Worm (Caenorhabditis elegans) whole organism, young adult: ENCODE results near the gene nep-10.

ENCODE experiments used
- F22D6.2 ChIP-seq: sonication (generic microtip); optimal IDR thresholded peaks from 2 replicates; lab custom pipeline; 2016; ENCODE audit warnings: mild to moderate bottlenecking, missing genetic modification characterization, missing compliant biosample characterization
- F33H1.4 ChIP-seq: fragments of 200-800 bp; sonication (Bioruptor generic); IDR thresholded peaks from 2 replicates; pipeline ENCODE4 v1.3.6; 2022; ENCODE audit warnings: missing genetic modification reagents, missing genetic modification characterization, missing compliant biosample characterization
- F39B2.1 ChIP-seq: fragments of 200-800 bp; sonication (Bioruptor generic); IDR thresholded peaks from 2 replicates; pipeline ENCODE4 v1.3.6; 2022; ENCODE audit warnings: missing genetic modification reagents, missing genetic modification characterization, missing compliant biosample characterization
- F55B11.4 ChIP-seq: sonication (generic microtip); optimal IDR thresholded peaks from 2 replicates; lab custom pipeline; 2016; ENCODE audit warnings: missing compliant biosample characterization, missing genetic modification characterization, borderline replicate concordance; ENCODE audit not compliant: insufficient read depth
- F57C9.4 ChIP-seq: sonication (generic microtip); optimal IDR thresholded peaks from 2 replicates; lab custom pipeline; 2017; ENCODE audit warnings: mild to moderate bottlenecking, missing genetic modification characterization, missing compliant biosample characterization
- T07F8.4 ChIP-seq: sonication (generic microtip); optimal IDR thresholded peaks from 2 replicates; lab custom pipeline; 2016; ENCODE audit warnings: mild to moderate bottlenecking, missing genetic modification characterization, moderate library complexity, missing compliant biosample characterization
- aptf-2 ChIP-seq: fragments of 200-800 bp; sonication (Bioruptor generic); conservative IDR thresholded peaks from 2 replicates; pipeline ENCODE4 v1.3.6; 2022; ENCODE audit warnings: missing genetic modification reagents, missing genetic modification characterization, missing compliant biosample characterization
- bed-2 ChIP-seq: fragments of 200-800 bp; sonication (Bioruptor generic); IDR thresholded peaks from 2 replicates; pipeline ENCODE4 v1.3.6; 2022; ENCODE audit warnings: missing genetic modification reagents, missing genetic modification characterization, missing compliant biosample characterization
- cebp-2 ChIP-seq: fragments of 200-800 bp; sonication (Bioruptor generic); IDR thresholded peaks from 2 replicates; pipeline ENCODE4 v1.3.6; 2022; ENCODE audit warnings: missing genetic modification characterization, missing compliant biosample characterization
- dox-1 ChIP-seq: fragments of 200-800 bp; sonication (Bioruptor generic); IDR thresholded peaks from 2 replicates; pipeline ENCODE4 v1.3.6; 2022; ENCODE audit warnings: missing genetic modification reagents, missing genetic modification characterization, missing compliant biosample characterization
- dpff-1 ChIP-seq: sonication (generic microtip); optimal IDR thresholded peaks from 2 replicates; lab custom pipeline; 2017; ENCODE audit warnings: mild to moderate bottlenecking, missing genetic modification characterization, missing compliant biosample characterization
- dpl-1 ChIP-seq: fragments of 150-350 bp; optimal IDR thresholded peaks from 2 replicates; lab custom pipeline; 2014; ENCODE audit warnings: missing biosample characterization, missing genetic modification reagents, missing genetic modification characterization
- egl-18 ChIP-seq: fragments of 200-800 bp; sonication (Bioruptor generic); IDR thresholded peaks from 2 replicates; pipeline ENCODE4 v1.3.6; 2022; ENCODE audit warnings: missing genetic modification reagents, missing genetic modification characterization, missing compliant biosample characterization
- fkh-3 ChIP-seq: sonication (generic microtip); optimal IDR thresholded peaks from 2 replicates; lab custom pipeline; 2016; ENCODE audit warnings: mild to moderate bottlenecking, missing genetic modification characterization, missing compliant biosample characterization
- hmg-1.2 ChIP-seq: fragments of 200-800 bp; sonication (Bioruptor generic); IDR thresholded peaks from 2 replicates; pipeline ENCODE4 v1.3.6; 2022; ENCODE audit warnings: missing genetic modification reagents, missing genetic modification characterization, missing compliant biosample characterization
- hmg-20 ChIP-seq: fragments of 200-800 bp; sonication (Bioruptor generic); IDR thresholded peaks from 2 replicates; pipeline ENCODE4 v1.3.6; 2022; ENCODE audit warnings: missing genetic modification reagents, missing genetic modification characterization, missing compliant biosample characterization
- lin-35 ChIP-seq, 3 experiments: fragments of 150-350 bp in 2 of 3; sonication (generic microtip) in 1 of 3; optimal IDR thresholded peaks; 2 replicates each; lab custom pipeline; 2014 to 2018; ENCODE audit warnings: missing biosample characterization in 3 of 3, missing genetic modification characterization in 3 of 3, missing genetic modification reagents in 3 of 3
- lin-54 ChIP-seq: fragments of 200-800 bp; sonication (Bioruptor generic); optimal IDR thresholded peaks from 2 replicates; lab custom pipeline; 2018; ENCODE audit warnings: mild to moderate bottlenecking, missing genetic modification characterization, missing compliant biosample characterization
- madf-10 ChIP-seq: sonication (generic microtip); optimal IDR thresholded peaks from 2 replicates; lab custom pipeline; 2016; ENCODE audit warnings: mild to moderate bottlenecking, missing genetic modification characterization, missing compliant biosample characterization
- madf-3 ChIP-seq: fragments of 200-800 bp; sonication (Bioruptor generic); IDR thresholded peaks from 2 replicates; pipeline ENCODE4 v1.3.6; 2022; ENCODE audit warnings: missing genetic modification reagents, missing genetic modification characterization, missing compliant biosample characterization
- mes-4 ChIP-seq: sonication (generic microtip); optimal IDR thresholded peaks from 2 replicates; lab custom pipeline; 2016; ENCODE audit warnings: missing genotype, missing genetic modification characterization, missing compliant biosample characterization
- nhr-27 ChIP-seq: fragments of 200-800 bp; sonication (Bioruptor generic); optimal IDR thresholded peaks from 2 replicates; lab custom pipeline; 2018; ENCODE audit warnings: mild to moderate bottlenecking, missing genetic modification characterization, moderate library complexity, missing compliant biosample characterization
- repo-1 ChIP-seq: sonication (generic microtip); optimal IDR thresholded peaks from 2 replicates; lab custom pipeline; 2017; ENCODE audit warnings: mild to moderate bottlenecking, missing genetic modification characterization, missing compliant biosample characterization
- sdz-38 ChIP-seq: sonication (generic microtip); optimal IDR thresholded peaks from 2 replicates; lab custom pipeline; 2016; ENCODE audit warnings: missing genotype, missing genetic modification characterization, missing compliant biosample characterization
- snpc-1.1 ChIP-seq: sonication (generic microtip); optimal IDR thresholded peaks from 2 replicates; lab custom pipeline; 2017; ENCODE audit warnings: missing genetic modification characterization, mild to moderate bottlenecking, missing compliant biosample characterization, antibody characterized with exemption, moderate library complexity, missing genotype, missing genetic modification reagents; ENCODE audit not compliant: insufficient read depth
- tbx-9 ChIP-seq: sonication (generic microtip); optimal IDR thresholded peaks from 2 replicates; lab custom pipeline; 2016; ENCODE audit warnings: borderline replicate concordance, missing genetic modification characterization, inconsistent platforms, missing compliant biosample characterization
- unc-62 ChIP-seq: fragments of 150-350 bp; optimal IDR thresholded peaks from 2 replicates; lab custom pipeline; 2014; ENCODE audit warnings: missing biosample characterization, missing genetic modification reagents, missing genetic modification characterization
- ztf-18 ChIP-seq: sonication (generic microtip); optimal IDR thresholded peaks from 2 replicates; lab custom pipeline; 2016; ENCODE audit warnings: missing genotype, mild to moderate bottlenecking, missing genetic modification characterization, missing compliant biosample characterization
- ztf-28 ChIP-seq: fragments of 200-800 bp; sonication (Bioruptor generic); IDR thresholded peaks from 2 replicates; pipeline ENCODE4 v1.3.6; 2022; ENCODE audit warnings: missing genetic modification reagents, missing genetic modification characterization, missing compliant biosample characterization

Gene nep-10

ce11 chrII:3425433-3425832 is 22.7 kb upstream of the nep-10 start, which contains the start of gene nep-11:
Gene nep-11, minus strand, starts transcription at chrII:3425533.
- no peak for TF ChIP-seq madf-3
- no peak for TF ChIP-seq repo-1
- TF ChIP-seq ztf-28 (GFP tag; lab: Robert Waterston, UW) = no peak
- no peak for TF ChIP-seq F57C9.4 (tag; lab: Kevin White, UChicago)
- no peak for TF ChIP-seq F33H1.4 (GFP tag; lab: Robert Waterston, UW)
- no peak for TF ChIP-seq F39B2.1

ce11 chrII:3422938-3423337 is 20.2 kb upstream of the nep-10 start:
- TF ChIP-seq lin-35 (GFP tag; optimal IDR thresholded peaks at IDR 0.05; lab: Kevin White, UChicago) (no peak), F22D6.2 (tag; lab: Kevin White, UChicago) (no peak), F55B11.4 (tag; lab: Kevin White, UChicago) (no peak), hmg-1.2 (GFP tag; lab: Robert Waterston, UW) (peak; percentile 34; the same call in 1 of the 2 replicates), repo-1 (no peak)
- TF ChIP-seq, all 124 proteins: peak for 1

- TF ChIP-seq dpl-1 (GFP tag; lab: Kevin White, UChicago) = no peak
These were observed 13.8 kb upstream of the nep-10 start, which contains the start of gene nep-6 for ce11 chrII:3416528-3416927. Gene nep-6, plus strand, starts transcription at chrII:3416828.

DNA sequence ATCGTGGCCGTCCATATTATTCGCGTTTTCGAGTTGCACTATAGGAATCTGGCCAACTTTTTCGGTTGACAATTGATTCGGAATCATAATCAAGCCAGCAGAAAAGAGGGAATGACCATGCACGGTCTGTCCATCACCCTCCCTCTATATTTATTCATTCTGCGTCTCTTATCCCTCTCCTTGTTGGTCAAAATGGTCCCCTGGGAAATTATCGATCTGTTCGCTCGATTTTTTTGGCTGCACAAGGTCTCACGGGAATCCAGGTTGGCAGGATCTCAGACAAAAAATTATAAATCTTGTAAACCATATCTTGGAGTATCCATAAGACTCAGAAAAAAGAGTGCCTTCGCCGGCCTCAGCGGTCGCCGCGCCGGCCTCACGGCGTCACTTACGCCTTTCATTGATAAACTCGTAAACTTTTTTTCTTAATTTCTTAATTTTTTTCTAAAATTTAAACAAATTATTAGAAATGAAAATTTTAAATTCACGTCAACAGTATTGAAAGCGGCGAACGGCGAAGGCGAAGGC is 11.7 kb upstream of the nep-10 start, which contains the start of the genes F18A12.7 and F18A12.2:
Gene F18A12.7 (minus strand): TSS at position 101 of the 528 bp plus-strand sequence.
Gene F18A12.2 (plus strand): TSS at position 478 of the 528 bp plus-strand sequence.
- peak; percentile 67; the same call in 1 of the 2 replicates for TF ChIP-seq aptf-2
- no peak for TF ChIP-seq hmg-20 (GFP tag; lab: Robert Waterston, UW)
- TF ChIP-seq, all 124 proteins: peak for 1

ce11 chrII:3403535-3403934 is 781 bp upstream of the nep-10 start, which contains the start of gene nep-8:
Gene nep-8, plus strand, starts transcription at chrII:3403835.
- TF ChIP-seq bed-2 = no peak
- TF ChIP-seq lin-35 (GFP tag; optimal IDR thresholded peaks at IDR 0.05; lab: Kevin White, UChicago) = no peak

ce11 chrII:3399212-3399611 is 3.5 kb downstream of the nep-10 start, which contains the start of gene nep-9:
Gene nep-9, minus strand, starts transcription at chrII:3399312.
- TF ChIP-seq mes-4 = no peak
- no peak for TF ChIP-seq dox-1 (GFP tag; lab: Robert Waterston, UW)
- no peak for TF ChIP-seq aptf-2
- TF ChIP-seq T07F8.4 = no peak
- TF ChIP-seq fkh-3 (tag; lab: Kevin White, UChicago) = no peak
- no peak for TF ChIP-seq unc-62 (GFP tag; lab: Kevin White, UChicago)
- TF ChIP-seq tbx-9 (tag; lab: Kevin White, UChicago) = no peak
- no peak for TF ChIP-seq sdz-38 (tag; lab: Kevin White, UChicago)
- no peak for TF ChIP-seq snpc-1.1
- no peak for TF ChIP-seq dpff-1
- TF ChIP-seq egl-18 = no peak
- no peak for TF ChIP-seq lin-54 (GFP tag; lab: Kevin White, UChicago)
- TF ChIP-seq madf-10 = no peak
- no peak for TF ChIP-seq nhr-27 (tag; lab: Kevin White, UChicago)
- TF ChIP-seq ztf-18 (tag; lab: Kevin White, UChicago) = no peak
- no peak for TF ChIP-seq cebp-2 (GFP tag; lab: Robert Waterston, UW)
